Fruit fly (Drosophila melanogaster) whole organism, embryonic: ENCODE results near the gene CG33191.

Experiments used
- CG10543 ChIP-seq: fragments of 200-800 bp; sonication (Bioruptor generic); optimal IDR thresholded peaks from 3 replicates; lab custom pipeline; 2017; ENCODE audit warnings: missing biosample characterization, mild to moderate bottlenecking, missing genetic modification characterization, moderate library complexity
- CG11456 ChIP-seq: fragments of 200-800 bp; sonication (Bioruptor generic); IDR thresholded peaks from 3 replicates; pipeline ENCODE4 v1.3.6; 2022; ENCODE audit warnings: missing biosample characterization, missing genetic modification characterization
- CG11560 ChIP-seq: fragments of 200-800 bp; sonication (Bioruptor generic); IDR thresholded peaks from 3 replicates; pipeline ENCODE4 v1.3.6; 2022; ENCODE audit warnings: missing biosample characterization, missing genetic modification characterization
- CG12659 ChIP-seq: fragments of 200-800 bp; sonication (Bioruptor generic); optimal IDR thresholded peaks from 3 replicates; lab custom pipeline; 2017; ENCODE audit warnings: mild to moderate bottlenecking, missing biosample characterization, missing genetic modification reagents, missing genetic modification characterization
- CG14014 ChIP-seq: fragments of 200-800 bp; sonication (Bioruptor generic); IDR thresholded peaks from 2 replicates; pipeline ENCODE4 v1.3.6; 2022; ENCODE audit warnings: missing biosample characterization, missing genetic modification characterization
- CG17912 ChIP-seq: fragments of 200-800 bp; sonication (Bioruptor generic); optimal IDR thresholded peaks from 2 replicates; lab custom pipeline; 2018; ENCODE audit warnings: missing biosample characterization, mild to moderate bottlenecking, missing genetic modification characterization
- CG2712 ChIP-seq: fragments of 200-800 bp; optimal IDR thresholded peaks from 3 replicates; lab custom pipeline; 2019; ENCODE audit warnings: missing biosample characterization, mild to moderate bottlenecking, missing genetic modification characterization, moderate library complexity
- CG31388 ChIP-seq: fragments of 200-800 bp; sonication (Bioruptor generic); optimal IDR thresholded peaks from 2 replicates; lab custom pipeline; 2016; ENCODE audit warnings: missing biosample characterization, missing genetic modification characterization
- CG33557 ChIP-seq: fragments of 200-800 bp; sonication (Bioruptor generic); optimal IDR thresholded peaks from 2 replicates; lab custom pipeline; 2019; ENCODE audit warnings: missing biosample characterization, mild to moderate bottlenecking, missing genetic modification characterization, moderate library complexity
- CG34422 ChIP-seq: fragments of 200-800 bp; sonication (Bioruptor generic); IDR thresholded peaks from 3 replicates; pipeline ENCODE4 v1.3.6; 2022; ENCODE audit warnings: missing biosample characterization, missing genetic modification characterization
- CG4282 ChIP-seq: fragments of 200-800 bp; sonication (Bioruptor generic); optimal IDR thresholded peaks from 2 replicates; lab custom pipeline; 2016; ENCODE audit warnings: missing biosample characterization, missing genetic modification characterization
- CG5180 ChIP-seq: fragments of 200-800 bp; sonication (Bioruptor generic); optimal IDR thresholded peaks from 3 replicates; lab custom pipeline; 2017; ENCODE audit warnings: missing biosample characterization, missing genetic modification characterization, mild to moderate bottlenecking, moderate library complexity, missing genetic modification reagents
- CTCF ChIP-seq: fragments of 200-800 bp; sonication (Bioruptor generic); optimal IDR thresholded peaks from 2 replicates; lab custom pipeline; 2017; ENCODE audit warnings: missing biosample characterization, mild to moderate bottlenecking, missing genetic modification characterization, moderate library complexity
- CkIIα-i1 ChIP-seq: fragments of 200-800 bp; sonication (Bioruptor generic); IDR thresholded peaks from 2 replicates; pipeline ENCODE4 v1.3.6; 2022; ENCODE audit warnings: missing biosample characterization, missing genetic modification characterization
- Deaf1 ChIP-seq: fragments of 200-800 bp; optimal IDR thresholded peaks from 3 replicates; lab custom pipeline; 2019; ENCODE audit warnings: missing biosample characterization, mild to moderate bottlenecking, missing genetic modification characterization, moderate library complexity
- GATAe ChIP-seq: fragments of 200-800 bp; sonication (Bioruptor generic); conservative IDR thresholded peaks from 2 replicates; pipeline ENCODE4 v1.3.6; 2022; ENCODE audit warnings: missing biosample characterization, missing genetic modification characterization
- HmgZ ChIP-seq: fragments of 200-800 bp; sonication (Bioruptor generic); optimal IDR thresholded peaks from 2 replicates; lab custom pipeline; 2018; ENCODE audit warnings: missing biosample characterization, mild to moderate bottlenecking, missing genetic modification characterization
- Hr39 ChIP-seq: fragments of >200 bp; optimal IDR thresholded peaks from 2 replicates; lab custom pipeline; 2017
- Lhr ChIP-seq: fragments of 200-800 bp; sonication (Bioruptor generic); optimal IDR thresholded peaks from 3 replicates; lab custom pipeline; 2017; ENCODE audit warnings: mild to moderate bottlenecking, missing biosample characterization, missing genetic modification reagents, missing genetic modification characterization
- Lpt ChIP-seq: fragments of >200 bp; optimal IDR thresholded peaks from 2 replicates; lab custom pipeline; 2018; ENCODE audit warnings: missing biosample characterization, missing genetic modification characterization
- NfI ChIP-seq: fragments of 200-800 bp; sonication (Bioruptor generic); optimal IDR thresholded peaks from 3 replicates; lab custom pipeline; 2018; ENCODE audit warnings: missing biosample characterization, mild to moderate bottlenecking, missing genetic modification characterization, moderate library complexity
- Side ChIP-seq: fragments of 200-800 bp; sonication (Bioruptor generic); optimal IDR thresholded peaks from 2 replicates; lab custom pipeline; 2016; ENCODE audit warnings: missing biosample characterization, missing genetic modification characterization
- Sin3A ChIP-seq: fragments of >200 bp; optimal IDR thresholded peaks from 2 replicates; lab custom pipeline; 2018
- Spps ChIP-seq: fragments of 200-800 bp; sonication (Bioruptor generic); optimal IDR thresholded peaks from 2 replicates; lab custom pipeline; 2018; ENCODE audit warnings: missing biosample characterization, mild to moderate bottlenecking, missing genetic modification characterization
- Stat92E ChIP-seq, 3 experiments: fragments of >200 bp in 2 of 3; fragments of 200-800 bp in 1 of 3; sonication (Bioruptor generic) in 1 of 3; optimal IDR thresholded peaks; 2 replicates each; lab custom pipeline; 2017 to 2019; ENCODE audit warnings: missing biosample characterization in 3 of 3, missing genetic modification characterization in 3 of 3, mild to moderate bottlenecking in 1 of 3, moderate library complexity in 1 of 3
- Trl ChIP-seq, 3 experiments: fragments of >200 bp in 2 of 3; fragments of 200-800 bp in 1 of 3; sonication (Bioruptor generic) in 1 of 3; optimal IDR thresholded peaks; 2 replicates in 1 of 3; 3 replicates in 2 of 3; lab custom pipeline; 2016 to 2017; ENCODE audit warnings: missing biosample characterization in 1 of 3, missing genetic modification characterization in 1 of 3
- ab ChIP-seq: fragments of 200-800 bp; sonication (Bioruptor generic); optimal IDR thresholded peaks from 2 replicates; lab custom pipeline; 2016; ENCODE audit warnings: missing biosample characterization, missing genetic modification characterization
- ap ChIP-seq: fragments of 200-800 bp; sonication (Bioruptor generic); IDR thresholded peaks from 2 replicates; pipeline ENCODE4 v1.3.6; 2022; ENCODE audit warnings: missing biosample characterization, missing genetic modification characterization
- az2 ChIP-seq: fragments of 200-800 bp; sonication (Bioruptor generic); optimal IDR thresholded peaks from 3 replicates; lab custom pipeline; 2016; ENCODE audit warnings: missing biosample characterization, missing genetic modification characterization
- bbx ChIP-seq: fragments of 200-800 bp; sonication (Bioruptor generic); IDR thresholded peaks from 2 replicates; pipeline ENCODE4 v1.3.6; 2022; ENCODE audit warnings: missing biosample characterization, missing genetic modification characterization; ENCODE audit not compliant: partially characterized antibody
- cas ChIP-seq: fragments of 200-800 bp; sonication (Bioruptor generic); IDR thresholded peaks from 2 replicates; pipeline ENCODE4 v1.3.6; 2022; ENCODE audit warnings: missing biosample characterization, missing genetic modification characterization
- crol ChIP-seq: fragments of 200-800 bp; sonication (Bioruptor generic); IDR thresholded peaks from 2 replicates; pipeline ENCODE4 v1.3.6; 2022; ENCODE audit warnings: missing biosample characterization, missing genetic modification characterization
- dan ChIP-seq: fragments of 200-800 bp; sonication (Bioruptor generic); IDR thresholded peaks from 2 replicates; pipeline ENCODE4 v1.3.6; 2022; ENCODE audit warnings: missing biosample characterization, missing genetic modification characterization
- dimm ChIP-seq: fragments of 200-800 bp; sonication (Bioruptor generic); IDR thresholded peaks from 2 replicates; pipeline ENCODE4 v1.3.6; 2022; ENCODE audit warnings: missing biosample characterization, missing genetic modification characterization
- dmrt11E ChIP-seq: fragments of 200-800 bp; sonication (Bioruptor generic); optimal IDR thresholded peaks from 3 replicates; lab custom pipeline; 2018; ENCODE audit warnings: missing biosample characterization, mild to moderate bottlenecking, missing genetic modification characterization, moderate library complexity
- fd102C ChIP-seq: fragments of 200-800 bp; sonication (Bioruptor generic); optimal IDR thresholded peaks from 2 replicates; lab custom pipeline; 2018; ENCODE audit warnings: missing biosample characterization, mild to moderate bottlenecking, missing genetic modification characterization, moderate library complexity
- klu ChIP-seq: fragments of 200-800 bp; sonication (Bioruptor generic); IDR thresholded peaks from 2 replicates; pipeline ENCODE4 v1.3.6; 2022; ENCODE audit warnings: missing biosample characterization, missing genetic modification characterization
- lbe ChIP-seq: fragments of 200-800 bp; sonication (Bioruptor generic); optimal IDR thresholded peaks from 2 replicates; lab custom pipeline; 2016; ENCODE audit warnings: missing biosample characterization, mild to moderate bottlenecking, missing genetic modification characterization
- lilli ChIP-seq: fragments of 200-800 bp; sonication (Bioruptor generic); optimal IDR thresholded peaks from 3 replicates; lab custom pipeline; 2016; ENCODE audit warnings: missing biosample characterization, missing genetic modification characterization
- mirr ChIP-seq: fragments of 200-800 bp; sonication (Bioruptor generic); optimal IDR thresholded peaks from 3 replicates; lab custom pipeline; 2018; ENCODE audit warnings: missing biosample characterization, mild to moderate bottlenecking, missing genetic modification characterization
- otp ChIP-seq: fragments of 200-800 bp; sonication (Bioruptor generic); IDR thresholded peaks from 3 replicates; pipeline ENCODE4, ENCODE4 v1.3.6; 2022; ENCODE audit warnings: missing biosample characterization, missing genetic modification characterization
- p53 ChIP-seq: fragments of 200-800 bp; sonication (Bioruptor generic); optimal IDR thresholded peaks from 2 replicates; lab custom pipeline; 2016; ENCODE audit warnings: missing biosample characterization, missing genetic modification characterization
- pnt ChIP-seq: fragments of 200-800 bp; sonication (Bioruptor generic); optimal IDR thresholded peaks from 3 replicates; lab custom pipeline; 2016; ENCODE audit warnings: missing biosample characterization, missing genetic modification characterization
- schlank ChIP-seq: fragments of 200-800 bp; sonication (Bioruptor generic); optimal IDR thresholded peaks from 2 replicates; lab custom pipeline; 2018; ENCODE audit warnings: missing biosample characterization, mild to moderate bottlenecking, missing genetic modification characterization
- sens-2 ChIP-seq: fragments of 200-800 bp; sonication (Bioruptor generic); IDR thresholded peaks from 2 replicates; pipeline ENCODE4 v1.3.6; 2022; ENCODE audit warnings: missing biosample characterization, missing genetic modification characterization
- shn ChIP-seq: fragments of 200-800 bp; sonication (Bioruptor generic); optimal IDR thresholded peaks from 3 replicates; lab custom pipeline; 2016; ENCODE audit warnings: missing biosample characterization, missing genetic modification characterization
- so ChIP-seq: fragments of 200-800 bp; sonication (Bioruptor generic); IDR thresholded peaks from 3 replicates; pipeline ENCODE4 v1.3.6; 2022; ENCODE audit warnings: missing biosample characterization, missing genetic modification characterization
- sob ChIP-seq: fragments of 200-800 bp; sonication (Bioruptor generic); IDR thresholded peaks from 2 replicates; pipeline ENCODE4 v1.3.6; 2022; ENCODE audit warnings: missing biosample characterization, missing genetic modification characterization
- tgo ChIP-seq: fragments of 200-800 bp; sonication (Bioruptor generic); IDR thresholded peaks from 3 replicates; pipeline ENCODE4 v1.3.6; 2022; ENCODE audit warnings: missing biosample characterization, missing genetic modification characterization
- tin ChIP-seq: fragments of 200-800 bp; sonication (Bioruptor generic); optimal IDR thresholded peaks from 3 replicates; lab custom pipeline; 2016; ENCODE audit warnings: missing biosample characterization, missing genetic modification characterization
- tx ChIP-seq: fragments of 200-800 bp; sonication (Bioruptor generic); optimal IDR thresholded peaks from 2 replicates; lab custom pipeline; 2016; ENCODE audit warnings: missing biosample characterization, missing genetic modification characterization
- z ChIP-seq: fragments of 200-800 bp; sonication (Bioruptor generic); IDR thresholded peaks from 3 replicates; pipeline ENCODE4 v1.3.6; 2022; ENCODE audit warnings: missing biosample characterization, missing genetic modification characterization
- zfh2 ChIP-seq: fragments of 200-800 bp; sonication (Bioruptor generic); optimal IDR thresholded peaks from 2 replicates; lab custom pipeline; 2016; ENCODE audit warnings: missing biosample characterization, missing genetic modification characterization

The CG33191 gene

DNA sequence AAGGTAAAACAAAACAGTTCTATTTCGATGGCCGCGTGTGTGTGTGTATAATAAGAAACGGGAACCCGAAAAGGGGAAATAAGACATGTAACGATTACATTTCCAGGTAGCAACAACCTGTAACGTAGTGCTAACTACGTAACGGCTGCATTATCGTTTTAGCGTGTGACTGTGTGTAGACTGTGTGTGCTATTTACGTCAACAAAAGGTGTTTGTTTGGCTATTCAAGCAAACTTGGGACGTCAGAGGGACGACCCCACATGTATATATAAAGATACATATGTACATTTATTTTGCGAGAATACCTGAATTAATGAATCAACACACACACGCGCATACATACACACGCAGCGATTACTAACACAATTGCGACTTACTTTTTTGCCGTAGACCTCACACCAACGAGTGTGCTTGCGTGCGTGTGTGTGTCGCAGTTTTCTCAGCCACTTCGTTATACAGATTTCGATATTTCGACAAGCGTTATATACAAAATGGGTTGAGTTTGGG is 39.9 kb upstream of the CG33191 start (continued):
- TF ChIP-seq mirr (GFP tag; lab: Kevin White, UChicago) (peak; percentile 61), CG11456 (GFP tag; lab: Robert Waterston, UW) (peak; percentile 51; the same call in 1 of the 3 replicates), crol (GFP tag; lab: Robert Waterston, UW) (no peak), GATAe (no peak), ap (GFP tag; lab: Robert Waterston, UW) (no peak), Deaf1 (tag; lab: Kevin White, UChicago) (no peak), CTCF (GFP tag; lab: Kevin White, UChicago) (no peak), otp (GFP tag; lab: Robert Waterston, UW) (no peak), HmgZ (no peak), tin (GFP tag; lab: Kevin White, UChicago) (no peak), p53 (GFP tag; lab: Kevin White, UChicago) (no peak), CG14014 (GFP tag; lab: Robert Waterston, UW) (peak; percentile 63; the same call in 1 of the 2 replicates), bbx (GFP tag; lab: Robert Waterston, UW) (no peak), z (GFP tag; lab: Robert Waterston, UW) (no peak), pnt (GFP tag; lab: Kevin White, UChicago) (peak; percentile 14), Spps (tag; lab: Kevin White, UChicago) (no peak), CG11560 (tag; lab: Robert Waterston, UW) (no peak), Stat92E (GFP tag; optimal IDR thresholded peaks at IDR 0.05; lab: Kevin White, UChicago) (no peak), CG2712 (tag; lab: Kevin White, UChicago) (no peak), dmrt11E (tag; lab: Kevin White, UChicago) (peak; percentile 16), Hr39 (lab: Kevin White, UChicago) (no peak), fd102C (no peak), zfh2 (GFP tag; lab: Kevin White, UChicago) (no peak), CG10543 (GFP tag; lab: Kevin White, UChicago) (peak; percentile 48), CG33557 (no peak), Side (peak; percentile 20), schlank (peak; percentile 6), az2 (GFP tag; lab: Kevin White, UChicago) (no peak), CG31388 (GFP tag; lab: Kevin White, UChicago) (no peak), CkIIα-i1 (GFP tag; lab: Robert Waterston, UW) (no peak), dimm (GFP tag; lab: Robert Waterston, UW) (no peak), Trl (optimal IDR thresholded peaks at IDR 0.05; lab: Kevin White, UChicago) (no peak), Trl (GFP tag; optimal IDR thresholded peaks at IDR 0.05; lab: Kevin White, UChicago) (no peak), Lpt (GFP tag; lab: Kevin White, UChicago) (no peak), sens-2 (GFP tag; lab: Robert Waterston, UW) (no peak), lilli (peak; percentile 58), ab (no peak), so (GFP tag; lab: Robert Waterston, UW) (peak; percentile 51; the same call in 1 of the 3 replicates), Sin3A (lab: Kevin White, UChicago) (no peak), NfI (GFP tag; lab: Kevin White, UChicago) (no peak), CG5180 (GFP tag; lab: Kevin White, UChicago) (peak; percentile 30), dan (GFP tag; lab: Robert Waterston, UW) (no peak), shn (GFP tag; lab: Kevin White, UChicago) (no peak), Lhr (GFP tag; lab: Kevin White, UChicago) (no peak), CG34422 (0 out of 3 replicates have a peak, but pooled peaks have one; percentile 29), CG17912 (GFP tag; lab: Kevin White, UChicago) (peak; percentile 22), lbe (GFP tag; lab: Kevin White, UChicago) (peak; percentile 11), CG4282 (GFP tag; lab: Kevin White, UChicago) (peak; percentile 36), tgo (GFP tag; lab: Robert Waterston, UW) (no peak), CG12659 (GFP tag; lab: Kevin White, UChicago) (peak; percentile 4), tx (peak; percentile 6), klu (GFP tag; lab: Robert Waterston, UW) (no peak), cas (no peak), sob (GFP tag; lab: Robert Waterston, UW) (0 out of 2 replicates have a peak, but pooled peaks have one; percentile 67)
